Worm (Caenorhabditis elegans): ENCODE data around the gene sdz-33.

DNA sequence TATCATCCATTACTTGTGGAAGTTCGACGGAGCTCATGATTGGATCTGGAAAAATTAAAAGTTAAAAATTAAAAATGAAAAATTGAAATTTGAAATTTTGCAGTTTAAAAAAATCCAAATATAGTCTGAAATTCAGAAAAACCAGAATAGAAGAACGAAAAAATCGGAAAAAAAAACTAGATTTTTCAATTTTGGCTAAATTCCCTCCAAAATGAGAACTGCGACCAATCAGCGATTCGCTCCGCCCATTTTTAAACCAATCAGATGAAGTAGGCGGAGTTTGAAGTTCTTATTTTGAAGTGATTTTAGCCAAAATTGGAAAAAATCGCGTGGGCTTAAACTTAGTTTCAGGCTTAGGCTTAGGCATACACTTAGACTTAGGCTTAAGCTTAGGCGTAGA lies 39.7 kb downstream of the sdz-33 start, which contains the start of gene Y56A3A.7:
- TF ChIP-seq hmg-4 (GFP tag; optimal IDR thresholded peaks at IDR 0.05) (no peak), sea-1 (GFP tag; conservative IDR thresholded peaks at IDR 0.05) (no peak), ama-1 (optimal IDR thresholded peaks at IDR 0.05) (no peak), F13C5.2 (tag; optimal IDR thresholded peaks at IDR 0.05) (no peak), scrt-1 (GFP tag; IDR thresholded peaks at IDR 0.05) (no peak), ceh-36 (tag; optimal IDR thresholded peaks at IDR 0.05) (no peak), flt-1 (GFP tag; IDR thresholded peaks at IDR 0.05) (no peak), aly-1 (tag; optimal IDR thresholded peaks at IDR 0.05) (no peak), hnd-1 (tag; optimal IDR thresholded peaks at IDR 0.05) (no peak), B0310.2 (tag; optimal IDR thresholded peaks at IDR 0.05) (no peak)

All from whole organism, early embryonic.